Worm (Caenorhabditis elegans) whole organism, young adult: ENCODE measurements around the gene rga-4.

Source experiments
- F37B4.10 ChIP-seq: fragments of 200-800 bp; sonication (Bioruptor generic); IDR thresholded peaks from 2 replicates; pipeline ENCODE4 v1.3.6; 2022; ENCODE audit warnings: missing genetic modification characterization, missing compliant biosample characterization
- F39B2.1 ChIP-seq: fragments of 200-800 bp; sonication (Bioruptor generic); IDR thresholded peaks from 2 replicates; pipeline ENCODE4 v1.3.6; 2022; ENCODE audit warnings: missing genetic modification reagents, missing genetic modification characterization, missing compliant biosample characterization
- dpl-1 ChIP-seq: fragments of 150-350 bp; optimal IDR thresholded peaks from 2 replicates; lab custom pipeline; 2014; ENCODE audit warnings: missing biosample characterization, missing genetic modification reagents, missing genetic modification characterization
- mcd-1 ChIP-seq: fragments of 200-800 bp; sonication (Bioruptor generic); IDR thresholded peaks from 2 replicates; pipeline ENCODE4 v1.3.6; 2022; ENCODE audit warnings: missing genetic modification reagents, missing genetic modification characterization, missing compliant biosample characterization
- ztf-22 ChIP-seq: fragments of 200-800 bp; sonication (Bioruptor generic); optimal IDR thresholded peaks from 2 replicates; lab custom pipeline; 2018; ENCODE audit warnings: mild to moderate bottlenecking, missing genetic modification characterization, moderate library complexity, missing compliant biosample characterization
- ztf-25 ChIP-seq: fragments of 200-800 bp; sonication (Bioruptor generic); IDR thresholded peaks from 2 replicates; pipeline ENCODE4 v1.3.6; 2022; ENCODE audit warnings: missing genetic modification reagents, missing genetic modification characterization, missing compliant biosample characterization

DNA sequence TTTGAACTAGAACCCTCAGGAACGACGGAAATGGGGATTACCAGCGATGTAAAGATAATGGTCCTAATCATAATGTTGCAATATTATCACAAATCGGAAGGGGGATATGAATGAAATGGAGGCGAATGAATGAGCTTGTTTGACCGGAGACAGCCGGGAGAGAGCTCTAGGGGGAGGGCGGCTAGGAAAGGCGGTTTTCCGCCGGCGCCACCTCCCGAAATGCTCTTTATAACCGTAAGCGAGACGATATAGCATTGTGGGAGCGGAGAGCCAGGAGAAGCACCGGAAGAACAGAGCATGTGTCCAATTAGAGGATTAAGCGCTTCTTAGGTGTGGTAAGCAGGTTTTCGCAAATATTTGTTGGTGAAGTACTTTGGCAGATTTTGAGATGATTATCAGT is 42.5 kb upstream of the rga-4 start, which contains the start of gene R12A1.3:
- no peak for TF ChIP-seq F37B4.10 (GFP tag; lab: Robert Waterston, UW)
- TF ChIP-seq ztf-25, result no peak
- TF ChIP-seq ztf-22 (GFP tag; lab: Kevin White, UChicago), result no peak
- TF ChIP-seq F39B2.1 (GFP tag; lab: Robert Waterston, UW), result no peak
- no peak for TF ChIP-seq dpl-1
- no peak for TF ChIP-seq mcd-1 (GFP tag; lab: Robert Waterston, UW)
